Fruit fly (Drosophila melanogaster) whole organism, embryonic: ENCODE results near the gene Ada1-1.

ENCODE experiments used
- Blimp-1 ChIP-seq: fragments of 200-800 bp; sonication (Bioruptor generic); optimal IDR thresholded peaks from 3 replicates; lab custom pipeline; 2018; ENCODE audit warnings: missing biosample characterization, missing genetic modification characterization, mild to moderate bottlenecking, moderate library complexity, missing genetic modification reagents
- CG10959 ChIP-seq: fragments of 200-800 bp; sonication (Bioruptor generic); IDR thresholded peaks from 2 replicates; pipeline ENCODE4 v1.3.6; 2022; ENCODE audit warnings: missing biosample characterization, missing genetic modification characterization
- CG11456 ChIP-seq: fragments of 200-800 bp; sonication (Bioruptor generic); IDR thresholded peaks from 3 replicates; pipeline ENCODE4 v1.3.6; 2022; ENCODE audit warnings: missing biosample characterization, missing genetic modification characterization
- CG12104 ChIP-seq: fragments of 200-800 bp; sonication (Bioruptor generic); optimal IDR thresholded peaks from 3 replicates; lab custom pipeline; 2016; ENCODE audit warnings: missing biosample characterization, missing genetic modification characterization
- CG13123 ChIP-seq: fragments of 200-800 bp; sonication (Bioruptor generic); optimal IDR thresholded peaks from 2 replicates; lab custom pipeline; 2016; ENCODE audit warnings: missing biosample characterization, missing genetic modification characterization
- CG13424 ChIP-seq: fragments of 200-800 bp; sonication (Bioruptor generic); optimal IDR thresholded peaks from 2 replicates; lab custom pipeline; 2019; ENCODE audit warnings: missing biosample characterization, mild to moderate bottlenecking, missing genetic modification characterization, moderate library complexity
- CG15073 ChIP-seq: fragments of 200-800 bp; sonication (Bioruptor generic); optimal IDR thresholded peaks from 2 replicates; lab custom pipeline; 2016; ENCODE audit warnings: missing biosample characterization, missing genetic modification characterization
- CG17328 ChIP-seq: fragments of 200-800 bp; sonication (Bioruptor generic); IDR thresholded peaks from 2 replicates; pipeline ENCODE4 v1.3.6; 2022; ENCODE audit warnings: missing biosample characterization, missing genetic modification characterization
- CG18764 ChIP-seq: fragments of 200-800 bp; sonication (Bioruptor generic); optimal IDR thresholded peaks from 3 replicates; lab custom pipeline; 2016; ENCODE audit warnings: missing biosample characterization, missing genetic modification characterization
- CG2875 ChIP-seq: fragments of 200-800 bp; sonication (Bioruptor generic); optimal IDR thresholded peaks from 2 replicates; lab custom pipeline; 2017; ENCODE audit warnings: missing biosample characterization, mild to moderate bottlenecking, missing genetic modification characterization, missing genetic modification reagents
- CG31365 ChIP-seq: fragments of 200-800 bp; sonication (Bioruptor generic); optimal IDR thresholded peaks from 2 replicates; lab custom pipeline; 2018; ENCODE audit warnings: missing biosample characterization, mild to moderate bottlenecking, missing genetic modification characterization
- CG3726 ChIP-seq: fragments of 200-800 bp; sonication (Bioruptor generic); IDR thresholded peaks from 3 replicates; pipeline ENCODE4, ENCODE4 v1.3.6; 2022; ENCODE audit warnings: missing biosample characterization, missing genetic modification characterization
- CG4282 ChIP-seq: fragments of 200-800 bp; sonication (Bioruptor generic); optimal IDR thresholded peaks from 2 replicates; lab custom pipeline; 2016; ENCODE audit warnings: missing biosample characterization, missing genetic modification characterization
- CG4707 ChIP-seq: fragments of 200-800 bp; sonication (Bioruptor generic); optimal IDR thresholded peaks from 2 replicates; lab custom pipeline; 2018; ENCODE audit warnings: missing biosample characterization, mild to moderate bottlenecking, missing genetic modification characterization, moderate library complexity
- CG4730 ChIP-seq: fragments of 200-800 bp; sonication (Bioruptor generic); IDR thresholded peaks from 2 replicates; pipeline ENCODE4 v1.3.6; 2022; ENCODE audit warnings: missing biosample characterization, missing genetic modification characterization
- CG7786 ChIP-seq: fragments of 200-800 bp; sonication (Bioruptor generic); optimal IDR thresholded peaks from 2 replicates; lab custom pipeline; 2016; ENCODE audit warnings: missing biosample characterization, missing genetic modification characterization
- CG7839 ChIP-seq: fragments of 200-800 bp; sonication (Bioruptor generic); optimal IDR thresholded peaks from 3 replicates; lab custom pipeline; 2018; ENCODE audit warnings: missing biosample characterization, mild to moderate bottlenecking, missing genetic modification characterization, moderate library complexity
- D19A ChIP-seq: fragments of 200-800 bp; optimal IDR thresholded peaks from 3 replicates; lab custom pipeline; 2019; ENCODE audit warnings: missing biosample characterization, mild to moderate bottlenecking, missing genetic modification characterization, moderate library complexity
- Deaf1 ChIP-seq: fragments of 200-800 bp; optimal IDR thresholded peaks from 3 replicates; lab custom pipeline; 2019; ENCODE audit warnings: missing biosample characterization, mild to moderate bottlenecking, missing genetic modification characterization, moderate library complexity
- Dek ChIP-seq: fragments of 200-800 bp; sonication (Bioruptor generic); optimal IDR thresholded peaks from 3 replicates; lab custom pipeline; 2019; ENCODE audit warnings: missing biosample characterization, mild to moderate bottlenecking, missing genetic modification characterization, moderate library complexity
- Dip3 ChIP-seq: fragments of 200-800 bp; sonication (Bioruptor generic); optimal IDR thresholded peaks from 3 replicates; lab custom pipeline; 2016; ENCODE audit warnings: missing biosample characterization, missing genetic modification characterization
- ERR ChIP-seq: fragments of 200-800 bp; sonication (Bioruptor generic); optimal IDR thresholded peaks from 2 replicates; lab custom pipeline; 2016; ENCODE audit warnings: missing biosample characterization, missing genetic modification characterization
- Ets65A ChIP-seq: fragments of 200-800 bp; sonication (Bioruptor generic); peaks from one replicate; lab custom pipeline; 2016; ENCODE audit warnings: missing biosample characterization, missing genetic modification characterization
- Gsc ChIP-seq: fragments of 200-800 bp; sonication (Bioruptor generic); IDR thresholded peaks from 2 replicates; pipeline ENCODE4 v1.3.6; 2022; ENCODE audit warnings: missing biosample characterization, missing genetic modification characterization
- HLHmδ ChIP-seq: fragments of 200-800 bp; sonication (Bioruptor generic); optimal IDR thresholded peaks from 2 replicates; lab custom pipeline; 2018; ENCODE audit warnings: missing biosample characterization, mild to moderate bottlenecking, missing genetic modification characterization, moderate library complexity
- Hmr ChIP-seq: fragments of 200-800 bp; sonication (Bioruptor generic); optimal IDR thresholded peaks from 3 replicates; lab custom pipeline; 2017; ENCODE audit warnings: mild to moderate bottlenecking, missing biosample characterization, missing genetic modification reagents, missing genetic modification characterization
- Hr78 ChIP-seq, 2 experiments: fragments of 200-800 bp in 1 of 2; fragments of >200 bp in 1 of 2; sonication (Bioruptor generic) in 1 of 2; optimal IDR thresholded peaks; 2 replicates each; lab custom pipeline; 2017 to 2019; ENCODE audit warnings: missing biosample characterization in 2 of 2, missing genetic modification characterization in 2 of 2, mild to moderate bottlenecking in 1 of 2, moderate library complexity in 1 of 2
- Mad ChIP-seq: fragments of 200-800 bp; sonication (Bioruptor generic); optimal IDR thresholded peaks from 2 replicates; lab custom pipeline; 2016; ENCODE audit warnings: missing biosample characterization, missing genetic modification characterization
- Med ChIP-seq: fragments of 200-800 bp; sonication (Bioruptor generic); peaks from one replicate; lab custom pipeline; 2016; ENCODE audit warnings: missing biosample characterization, missing genetic modification characterization, mild to moderate bottlenecking, inconsistent platforms, moderate library complexity
- NK7.1 ChIP-seq: fragments of 200-800 bp; sonication (Bioruptor generic); optimal IDR thresholded peaks from 3 replicates; lab custom pipeline; 2016; ENCODE audit warnings: missing biosample characterization, missing genetic modification characterization
- Pdp1 ChIP-seq, 2 experiments: fragments of 200-800 bp; sonication (Bioruptor generic); optimal IDR thresholded peaks; 3 replicates each; lab custom pipeline; 2016; ENCODE audit warnings: missing biosample characterization in 2 of 2, missing genetic modification characterization in 2 of 2, mild to moderate bottlenecking in 1 of 2, moderate library complexity in 1 of 2
- Side ChIP-seq: fragments of 200-800 bp; sonication (Bioruptor generic); optimal IDR thresholded peaks from 2 replicates; lab custom pipeline; 2016; ENCODE audit warnings: missing biosample characterization, missing genetic modification characterization
- Stat92E ChIP-seq, 3 experiments: fragments of >200 bp in 2 of 3; fragments of 200-800 bp in 1 of 3; sonication (Bioruptor generic) in 1 of 3; optimal IDR thresholded peaks; 2 replicates each; lab custom pipeline; 2017 to 2019; ENCODE audit warnings: missing biosample characterization in 3 of 3, missing genetic modification characterization in 3 of 3, mild to moderate bottlenecking in 1 of 3, moderate library complexity in 1 of 3
- Taf1 ChIP-seq: fragments of 200-800 bp; sonication (Bioruptor generic); IDR thresholded peaks from 2 replicates; pipeline ENCODE4 v1.3.6; 2022; ENCODE audit warnings: missing biosample characterization, missing genetic modification characterization
- Tbp ChIP-seq: fragments of >200 bp; optimal IDR thresholded peaks from 2 replicates; lab custom pipeline; 2018; ENCODE audit warnings: missing biosample characterization, missing genetic modification characterization
- ab ChIP-seq: fragments of 200-800 bp; sonication (Bioruptor generic); optimal IDR thresholded peaks from 2 replicates; lab custom pipeline; 2016; ENCODE audit warnings: missing biosample characterization, missing genetic modification characterization
- abd-A ChIP-seq: fragments of 200-800 bp; sonication (Bioruptor generic); optimal IDR thresholded peaks from 3 replicates; lab custom pipeline; 2019; ENCODE audit warnings: missing biosample characterization, mild to moderate bottlenecking, missing genetic modification characterization, moderate library complexity
- ase ChIP-seq: fragments of 200-800 bp; sonication (Bioruptor generic); IDR thresholded peaks from 3 replicates; pipeline ENCODE4 v1.3.6; 2022; ENCODE audit warnings: missing biosample characterization, missing genetic modification characterization
- cwo ChIP-seq: fragments of 200-800 bp; sonication (Bioruptor generic); optimal IDR thresholded peaks from 3 replicates; lab custom pipeline; 2017; ENCODE audit warnings: missing biosample characterization, missing genetic modification characterization, mild to moderate bottlenecking, moderate library complexity, missing genetic modification reagents
- dmrt11E ChIP-seq: fragments of 200-800 bp; sonication (Bioruptor generic); optimal IDR thresholded peaks from 3 replicates; lab custom pipeline; 2018; ENCODE audit warnings: missing biosample characterization, mild to moderate bottlenecking, missing genetic modification characterization, moderate library complexity
- dmrt99B ChIP-seq: fragments of 200-800 bp; sonication (Bioruptor generic); optimal IDR thresholded peaks from 2 replicates; lab custom pipeline; 2018; ENCODE audit warnings: missing biosample characterization, mild to moderate bottlenecking, missing genetic modification characterization, moderate library complexity
- dpn ChIP-seq, 2 experiments: fragments of 200-800 bp; sonication (Bioruptor generic); optimal IDR thresholded peaks; 3 replicates each; lab custom pipeline; 2016; ENCODE audit warnings: missing biosample characterization in 2 of 2, missing genetic modification characterization in 2 of 2
- eve ChIP-seq, 2 experiments: fragments of >200 bp; optimal IDR thresholded peaks; 2 replicates each; lab custom pipeline; 2017; ENCODE audit warnings: missing biosample characterization in 2 of 2, missing genetic modification characterization in 2 of 2
- her ChIP-seq: fragments of 200-800 bp; sonication (Bioruptor generic); optimal IDR thresholded peaks from 2 replicates; lab custom pipeline; 2016; ENCODE audit warnings: missing biosample characterization, missing genetic modification characterization
- klu ChIP-seq: fragments of 200-800 bp; sonication (Bioruptor generic); IDR thresholded peaks from 2 replicates; pipeline ENCODE4 v1.3.6; 2022; ENCODE audit warnings: missing biosample characterization, missing genetic modification characterization
- lmd ChIP-seq: fragments of 200-800 bp; sonication (Bioruptor generic); IDR thresholded peaks from 2 replicates; pipeline ENCODE4 v1.3.6; 2022; ENCODE audit warnings: missing biosample characterization, missing genetic modification characterization
- pnt ChIP-seq: fragments of 200-800 bp; sonication (Bioruptor generic); optimal IDR thresholded peaks from 3 replicates; lab custom pipeline; 2016; ENCODE audit warnings: missing biosample characterization, missing genetic modification characterization
- psq ChIP-seq: fragments of 200-800 bp; sonication (Bioruptor generic); optimal IDR thresholded peaks from 2 replicates; lab custom pipeline; 2017; ENCODE audit warnings: missing biosample characterization, missing genetic modification characterization
- ranshi ChIP-seq: fragments of 200-800 bp; sonication (Bioruptor generic); IDR thresholded peaks from 2 replicates; pipeline ENCODE4 v1.3.6; 2022; ENCODE audit warnings: missing biosample characterization, missing genetic modification characterization
- sisA ChIP-seq: fragments of 200-800 bp; sonication (Bioruptor generic); IDR thresholded peaks from 2 replicates; pipeline ENCODE4 v1.3.6; 2022; ENCODE audit warnings: missing biosample characterization, missing genetic modification characterization
- wdn ChIP-seq: fragments of 200-800 bp; sonication (Bioruptor generic); IDR thresholded peaks from 2 replicates; pipeline ENCODE4 v1.3.6; 2022; ENCODE audit warnings: missing biosample characterization, missing genetic modification characterization

The Ada1-1 gene

DNA sequence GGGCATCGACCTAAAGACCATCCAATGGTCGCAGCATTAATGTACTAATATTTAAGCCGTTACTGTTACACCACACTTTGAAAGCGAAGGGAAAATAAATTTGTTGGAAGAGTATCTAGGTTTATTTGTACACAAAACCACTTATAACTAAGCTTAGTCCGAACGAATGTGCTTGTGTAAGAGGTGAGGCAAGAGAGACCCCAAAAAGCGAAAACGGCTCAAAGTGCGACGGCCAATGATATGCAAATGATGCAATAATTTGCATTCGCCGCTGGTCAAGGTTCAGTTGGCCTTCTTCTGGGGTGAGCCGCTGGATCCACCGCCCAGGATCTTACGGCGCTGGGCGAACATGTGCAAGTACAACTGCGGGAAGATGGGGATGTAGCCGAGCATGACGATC is 4.5 kb downstream of the Ada1-1 start:
- TF ChIP-seq D19A (tag; lab: Kevin White, UChicago): peak; percentile 11
- TF ChIP-seq cwo (GFP tag; lab: Kevin White, UChicago): no peak
- TF ChIP-seq CG4730: no peak
- no peak for TF ChIP-seq CG11456
- no peak for TF ChIP-seq CG3726 (GFP tag; lab: Robert Waterston, UW)
- no peak for TF ChIP-seq Side (GFP tag; lab: Kevin White, UChicago)
- TF ChIP-seq CG15073: peak; percentile 65
- no peak for TF ChIP-seq dpn (GFP tag; optimal IDR thresholded peaks at IDR 0.05; lab: Kevin White, UChicago)
- no peak for TF ChIP-seq NK7.1 (GFP tag; lab: Kevin White, UChicago)
- TF ChIP-seq HLHmδ (GFP tag; lab: Kevin White, UChicago): no peak
- TF ChIP-seq eve (GFP tag; optimal IDR thresholded peaks at IDR 0.05; lab: Kevin White, UChicago): no peak
- no peak for TF ChIP-seq CG17328 (GFP tag; lab: Robert Waterston, UW)
- no peak for TF ChIP-seq Mad
- peak in 1 of 2 experiments; percentile 68 for TF ChIP-seq Pdp1 (GFP tag; optimal IDR thresholded peaks at IDR 0.05; lab: Kevin White, UChicago)
- no peak for TF ChIP-seq Dip3 (GFP tag; lab: Kevin White, UChicago)
- no peak for TF ChIP-seq ab
- no peak for TF ChIP-seq lmd (GFP tag; lab: Robert Waterston, UW)
- TF ChIP-seq CG7786 (GFP tag; lab: Kevin White, UChicago): no peak
- no peak for TF ChIP-seq Taf1 (GFP tag; lab: Robert Waterston, UW)

DNA sequence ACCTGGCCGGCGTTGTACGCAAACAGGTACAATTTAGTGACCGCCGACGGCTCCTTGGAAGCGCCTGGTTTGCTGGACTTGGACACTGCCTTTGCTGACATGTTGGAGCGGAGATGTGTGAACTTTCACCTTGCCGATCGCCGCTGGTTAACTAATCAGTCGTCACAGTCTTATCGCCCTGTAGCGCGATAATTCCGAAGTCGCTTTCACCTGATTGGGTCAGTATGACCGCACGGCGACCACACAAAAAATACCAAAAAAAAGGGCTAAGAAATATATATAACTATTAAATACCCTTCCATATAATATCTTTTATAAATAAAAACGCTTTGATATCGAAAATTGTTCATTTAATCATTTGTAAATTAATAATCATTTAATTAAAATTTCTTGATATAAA is 5.4 kb downstream of the Ada1-1 start, which contains the start of gene Hacd1:
Gene Hacd1, minus strand, starts transcription at position 216 of the 400 bp plus-strand sequence.
- TF ChIP-seq abd-A (tag; lab: Kevin White, UChicago) (no peak), CG4282 (GFP tag; lab: Kevin White, UChicago) (no peak), ranshi (no peak), pnt (GFP tag; lab: Kevin White, UChicago) (no peak), CG4707 (no peak), CG12104 (GFP tag; lab: Kevin White, UChicago) (no peak), sisA (GFP tag; lab: Robert Waterston, UW) (no peak), Tbp (no peak), CG13424 (tag; lab: Kevin White, UChicago) (no peak), psq (GFP tag; lab: Kevin White, UChicago) (no peak), Stat92E (GFP tag; optimal IDR thresholded peaks at IDR 0.05; lab: Kevin White, UChicago) (peak in 1 of 3 experiments; percentile 4), CG13123 (no peak), Med (GFP tag; lab: Kevin White, UChicago) (peak; percentile 64), Taf1 (GFP tag; lab: Robert Waterston, UW) (no peak), ase (GFP tag; lab: Robert Waterston, UW) (no peak), Blimp-1 (GFP tag; lab: Kevin White, UChicago) (peak; percentile 45), Deaf1 (tag; lab: Kevin White, UChicago) (peak; percentile 8), CG18764 (GFP tag; lab: Kevin White, UChicago) (no peak), CG2875 (GFP tag; lab: Kevin White, UChicago) (no peak), CG31365 (tag; lab: Kevin White, UChicago) (no peak), dmrt99B (tag; lab: Kevin White, UChicago) (no peak), Dek (no peak), ab (no peak), Gsc (GFP tag; lab: Robert Waterston, UW) (no peak), D19A (tag; lab: Kevin White, UChicago) (peak; percentile 99), CG7839 (no peak), ERR (GFP tag; lab: Kevin White, UChicago) (no peak), dmrt11E (tag; lab: Kevin White, UChicago) (no peak), klu (GFP tag; lab: Robert Waterston, UW) (no peak), Hr78 (GFP tag; optimal IDR thresholded peaks at IDR 0.05; lab: Kevin White, UChicago) (peak in 1 of 2 experiments; percentile 99), CG10959 (GFP tag; lab: Robert Waterston, UW) (no peak), her (no peak), Hmr (no peak), wdn (GFP tag; lab: Robert Waterston, UW) (no peak), Ets65A (no peak)
